Worm (Caenorhabditis elegans) whole organism, L4 larva: ENCODE measurements around the gene K03H6.4.

Source experiments
- F10B5.3 ChIP-seq: sonication (generic microtip); optimal IDR thresholded peaks from 2 replicates; lab custom pipeline; 2016; ENCODE audit warnings: mild to moderate bottlenecking, missing genetic modification characterization, missing compliant biosample characterization
- F26F4.8 ChIP-seq: fragments of 200-800 bp; sonication (Bioruptor generic); conservative IDR thresholded peaks from 2 replicates; pipeline ENCODE4 v1.3.6; 2022; ENCODE audit warnings: missing genetic modification characterization, missing compliant biosample characterization
- F44E2.7 ChIP-seq: fragments of 200-800 bp; sonication (Bioruptor generic); IDR thresholded peaks from 2 replicates; pipeline ENCODE4 v2.1.2; 2022; ENCODE audit warnings: missing genetic modification characterization, missing compliant biosample characterization
- F49E8.2 ChIP-seq: sonication (generic microtip); optimal IDR thresholded peaks from 2 replicates; lab custom pipeline; 2016; ENCODE audit warnings: missing compliant biosample characterization, mild to moderate bottlenecking, missing genetic modification characterization, borderline replicate concordance
- T20F7.1 ChIP-seq: fragments of 200-800 bp; sonication (Bioruptor generic); optimal IDR thresholded peaks from 2 replicates; lab custom pipeline; 2018; ENCODE audit warnings: mild to moderate bottlenecking, missing genetic modification characterization, missing compliant biosample characterization
- Y105C5A.15 ChIP-seq: fragments of 200-800 bp; sonication (Bioruptor generic); IDR thresholded peaks from 2 replicates; pipeline ENCODE4 v1.3.6; 2022; ENCODE audit warnings: missing genetic modification characterization, missing compliant biosample characterization
- Y48G9A.11 ChIP-seq: fragments of 200-800 bp; sonication (Bioruptor generic); IDR thresholded peaks from 2 replicates; pipeline ENCODE4 v1.3.6; 2022; ENCODE audit warnings: missing genetic modification reagents, missing genetic modification characterization, missing compliant biosample characterization
- Y75B8A.6 ChIP-seq: fragments of 200-800 bp; sonication (Bioruptor generic); IDR thresholded peaks from 2 replicates; pipeline ENCODE4 v1.3.6; 2022; ENCODE audit warnings: missing genetic modification reagents, missing genetic modification characterization, missing compliant biosample characterization
- aly-2 ChIP-seq: sonication (generic microtip); optimal IDR thresholded peaks from 2 replicates; lab custom pipeline; 2018; ENCODE audit warnings: missing biosample characterization, missing genetic modification characterization
- ama-1 ChIP-seq: fragments of 150-350 bp; optimal IDR thresholded peaks from 2 replicates; lab custom pipeline; 2014; ENCODE audit warnings: inconsistent platforms, mixed read lengths
- arid-1 ChIP-seq: fragments of 200-800 bp; sonication (Bioruptor generic); conservative IDR thresholded peaks from 2 replicates; pipeline ENCODE4 v1.3.6; 2022; ENCODE audit warnings: missing genetic modification reagents, missing genetic modification characterization, missing compliant biosample characterization
- attf-4 ChIP-seq: sonication (generic microtip); optimal IDR thresholded peaks from 3 replicates; lab custom pipeline; 2017; ENCODE audit warnings: missing biosample characterization, missing genetic modification characterization
- ceh-32 ChIP-seq: sonication (generic microtip); optimal IDR thresholded peaks from 2 replicates; lab custom pipeline; 2016; ENCODE audit warnings: mild to moderate bottlenecking, missing genetic modification characterization, missing compliant biosample characterization; ENCODE audit not compliant: poor library complexity
- ceh-62 ChIP-seq: sonication (generic microtip); optimal IDR thresholded peaks from 2 replicates; lab custom pipeline; 2017; ENCODE audit warnings: missing biosample characterization, missing genetic modification characterization
- ceh-82 ChIP-seq: sonication (generic microtip); optimal IDR thresholded peaks from 2 replicates; lab custom pipeline; 2017; ENCODE audit warnings: missing biosample characterization, missing genetic modification characterization
- ces-1 ChIP-seq: fragments of 150-350 bp; sonication (generic microtip); optimal IDR thresholded peaks from 4 replicates; lab custom pipeline; 2014; ENCODE audit warnings: missing biosample characterization, missing genetic modification reagents, missing genetic modification characterization
- ctbp-1 ChIP-seq: fragments of 200-800 bp; sonication (Bioruptor generic); IDR thresholded peaks from 2 replicates; pipeline ENCODE4 v1.3.6; 2022; ENCODE audit warnings: missing genetic modification reagents, missing genetic modification characterization, missing compliant biosample characterization
- daf-12 ChIP-seq: fragments of 150-350 bp; optimal IDR thresholded peaks from 2 replicates; lab custom pipeline; 2014; ENCODE audit warnings: missing biosample characterization, missing genetic modification reagents, missing genetic modification characterization
- daf-16 ChIP-seq, 3 experiments: sonication (generic microtip); optimal IDR thresholded peaks; 2 replicates each; lab custom pipeline; 2016 to 2017; ENCODE audit warnings: missing genetic modification characterization in 3 of 3, missing genetic modification reagents in 3 of 3, mild to moderate bottlenecking in 2 of 3, missing compliant biosample characterization in 2 of 3, missing biosample characterization in 1 of 3, moderate library complexity in 1 of 3
- dmd-6 ChIP-seq: fragments of 200-800 bp; sonication (Bioruptor generic); IDR thresholded peaks from 2 replicates; pipeline ENCODE4 v1.3.6; 2022; ENCODE audit warnings: missing genetic modification reagents, missing genetic modification characterization, missing compliant biosample characterization
- dmd-8 ChIP-seq: fragments of 200-800 bp; sonication (Bioruptor generic); IDR thresholded peaks from 2 replicates; pipeline ENCODE4 v1.3.6; 2022; ENCODE audit warnings: missing genetic modification characterization, missing compliant biosample characterization
- dmd-9 ChIP-seq: fragments of 200-800 bp; sonication (Bioruptor generic); IDR thresholded peaks from 2 replicates; pipeline ENCODE4 v1.3.6; 2022; ENCODE audit warnings: missing genetic modification reagents, missing genetic modification characterization, missing compliant biosample characterization
- duxl-1 ChIP-seq: sonication (generic microtip); optimal IDR thresholded peaks from 2 replicates; lab custom pipeline; 2016; ENCODE audit warnings: mild to moderate bottlenecking, missing genetic modification characterization, moderate library complexity, missing compliant biosample characterization; ENCODE audit not compliant: poor library complexity
- egl-27 ChIP-seq: sonication (generic microtip); optimal IDR thresholded peaks from 3 replicates; lab custom pipeline; 2017; ENCODE audit warnings: missing biosample characterization, missing genetic modification reagents, missing genetic modification characterization
- fkh-10 ChIP-seq: fragments of 150-350 bp; optimal IDR thresholded peaks from 2 replicates; lab custom pipeline; 2014; ENCODE audit warnings: missing biosample characterization, missing genetic modification reagents, missing genetic modification characterization
- fos-1 ChIP-seq: fragments of 150-350 bp; optimal IDR thresholded peaks from 2 replicates; lab custom pipeline; 2014; ENCODE audit warnings: missing biosample characterization, missing genetic modification characterization
- gei-8 ChIP-seq: fragments of 200-800 bp; sonication (Bioruptor generic); optimal IDR thresholded peaks from 2 replicates; lab custom pipeline; 2018; ENCODE audit warnings: mild to moderate bottlenecking, missing genetic modification characterization, missing compliant biosample characterization
- hif-1 ChIP-seq, 2 experiments: sonication (generic microtip); optimal IDR thresholded peaks; 2 replicates each; lab custom pipeline; 2016 to 2017; ENCODE audit warnings: missing compliant biosample characterization in 2 of 2, missing genetic modification characterization in 2 of 2, missing genetic modification reagents in 2 of 2, missing genotype in 2 of 2, mild to moderate bottlenecking in 1 of 2
- lin-13 ChIP-seq: fragments of 150-350 bp; optimal IDR thresholded peaks from 2 replicates; lab custom pipeline; 2014; ENCODE audit warnings: missing biosample characterization, missing genetic modification reagents, missing genetic modification characterization
- lin-15B ChIP-seq: fragments of 150-350 bp; sonication (generic microtip); optimal IDR thresholded peaks from 3 replicates; lab custom pipeline; 2014; ENCODE audit warnings: missing biosample characterization, missing genetic modification characterization
- madf-5 ChIP-seq, 2 experiments: fragments of 200-800 bp; sonication (Bioruptor generic); IDR thresholded peaks; 2 replicates each; pipeline ENCODE4 v1.3.6; 2022; ENCODE audit warnings: missing compliant biosample characterization in 2 of 2, missing genetic modification characterization in 2 of 2
- madf-9 ChIP-seq: fragments of 200-800 bp; sonication (Bioruptor generic); conservative IDR thresholded peaks from 2 replicates; pipeline ENCODE4 v1.3.6; 2022; ENCODE audit warnings: missing genetic modification reagents, missing genetic modification characterization, missing compliant biosample characterization
- mes-2 ChIP-seq: sonication (generic microtip); optimal IDR thresholded peaks from 2 replicates; lab custom pipeline; 2016; ENCODE audit warnings: missing genotype, mild to moderate bottlenecking, missing genetic modification characterization, missing compliant biosample characterization; ENCODE audit not compliant: poor library complexity, severe bottlenecking
- mxl-2 ChIP-seq: fragments of 200-800 bp; sonication (Bioruptor generic); conservative IDR thresholded peaks from 2 replicates; pipeline ENCODE4 v1.3.6; 2022; ENCODE audit warnings: missing genetic modification reagents, missing genetic modification characterization, missing compliant biosample characterization
- nhr-10 ChIP-seq: fragments of 150-350 bp; optimal IDR thresholded peaks from 2 replicates; lab custom pipeline; 2014; ENCODE audit warnings: missing biosample characterization, missing genetic modification characterization
- nhr-237 ChIP-seq: sonication (generic microtip); optimal IDR thresholded peaks from 2 replicates; lab custom pipeline; 2017; ENCODE audit warnings: missing biosample characterization, missing genetic modification characterization
- nhr-25 ChIP-seq: sonication (generic microtip); optimal IDR thresholded peaks from 2 replicates; lab custom pipeline; 2017; ENCODE audit warnings: missing genetic modification characterization, mild to moderate bottlenecking, missing compliant biosample characterization, antibody characterized with exemption, moderate library complexity, borderline replicate concordance; ENCODE audit not compliant: insufficient read depth
- nhr-41 ChIP-seq: fragments of 200-800 bp; sonication (Bioruptor generic); IDR thresholded peaks from 2 replicates; pipeline ENCODE4 v1.3.6; 2022; ENCODE audit warnings: missing genetic modification reagents, missing genetic modification characterization, missing compliant biosample characterization
- nhr-48 ChIP-seq: sonication (generic microtip); optimal IDR thresholded peaks from 2 replicates; lab custom pipeline; 2016; ENCODE audit warnings: mild to moderate bottlenecking, missing genetic modification characterization, missing compliant biosample characterization
- nhr-76 ChIP-seq: fragments of 150-350 bp; optimal IDR thresholded peaks from 2 replicates; lab custom pipeline; 2014; ENCODE audit warnings: missing biosample characterization, missing genetic modification characterization
- php-3 ChIP-seq: fragments of 200-800 bp; sonication (Bioruptor generic); IDR thresholded peaks from 2 replicates; pipeline ENCODE4 v1.3.6; 2022; ENCODE audit warnings: missing genetic modification reagents, missing genetic modification characterization, missing compliant biosample characterization
- pqm-1 ChIP-seq: sonication (generic microtip); optimal IDR thresholded peaks from 2 replicates; lab custom pipeline; 2017; ENCODE audit warnings: missing biosample characterization, missing genetic modification characterization
- snpc-4 ChIP-seq: fragments of 150-350 bp; optimal IDR thresholded peaks from 2 replicates; lab custom pipeline; 2014; ENCODE audit warnings: missing biosample characterization, missing genetic modification characterization
- spr-1 ChIP-seq: sonication (generic microtip); optimal IDR thresholded peaks from 2 replicates; lab custom pipeline; 2016; ENCODE audit warnings: mild to moderate bottlenecking, missing genetic modification characterization, missing compliant biosample characterization
- tag-97 ChIP-seq: fragments of 200-800 bp; sonication (Bioruptor generic); IDR thresholded peaks from 2 replicates; pipeline ENCODE4 v1.3.6; 2022; ENCODE audit warnings: missing genetic modification characterization, missing compliant biosample characterization
- tra-1 ChIP-seq: fragments of 200-800 bp; sonication (Bioruptor generic); IDR thresholded peaks from 2 replicates; pipeline ENCODE4 v1.3.6; 2022; ENCODE audit warnings: missing genetic modification reagents, missing genetic modification characterization, missing compliant biosample characterization
- unc-39 ChIP-seq: sonication (generic microtip); optimal IDR thresholded peaks from 2 replicates; lab custom pipeline; 2017; ENCODE audit warnings: missing biosample characterization, missing genetic modification characterization
- unc-62 ChIP-seq, 3 experiments: fragments of 150-350 bp in 1 of 3; sonication (generic microtip); optimal IDR thresholded peaks in 2 of 3; peaks in 1 of 3; 1 replicate in 1 of 3; 2 replicates in 2 of 3; lab custom pipeline; 2014 to 2017; ENCODE audit warnings: missing biosample characterization in 3 of 3, missing genetic modification characterization in 3 of 3, missing genetic modification reagents in 3 of 3, missing genotype in 1 of 3
- zip-11 ChIP-seq: fragments of 200-800 bp; sonication (Bioruptor generic); IDR thresholded peaks from 2 replicates; pipeline ENCODE4 v1.3.6; 2022; ENCODE audit warnings: missing genetic modification characterization, missing compliant biosample characterization
- zip-2 ChIP-seq: fragments of 150-350 bp; optimal IDR thresholded peaks from 2 replicates; lab custom pipeline; 2014; ENCODE audit warnings: missing biosample characterization, missing genetic modification characterization

The K03H6.4 gene

DNA sequence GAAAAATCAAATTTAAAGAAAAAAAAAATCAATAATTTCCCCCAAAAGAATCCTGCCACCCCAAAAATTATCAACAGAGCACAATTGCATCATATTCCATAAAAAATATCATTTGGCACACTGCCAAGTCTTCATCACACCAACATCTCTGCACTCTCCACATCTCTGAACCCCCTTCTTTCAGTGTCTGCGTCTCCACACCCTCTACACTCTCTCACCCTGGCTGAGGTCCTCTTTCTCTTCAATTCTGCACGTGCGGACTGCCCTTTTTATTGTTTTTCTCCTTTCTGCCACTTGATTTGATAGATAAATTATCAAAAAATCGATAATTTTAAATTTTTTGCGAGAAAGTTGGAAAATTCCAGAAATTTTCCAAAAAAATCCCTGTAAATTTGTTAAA lies 23.7 kb downstream of the K03H6.4 start, which contains the start of gene hxk-3 (continued):
- no peak for TF ChIP-seq T20F7.1
- TF ChIP-seq Y75B8A.6 (GFP tag; lab: Robert Waterston, UW), result no peak
- TF ChIP-seq nhr-10, result no peak
- TF ChIP-seq attf-4 (tag; lab: Kevin White, UChicago), result no peak
- no peak for TF ChIP-seq F10B5.3 (tag; lab: Kevin White, UChicago)
- TF ChIP-seq lin-15B (tag; lab: Kevin White, UChicago), result no peak
- no peak for TF ChIP-seq F49E8.2 (tag; lab: Kevin White, UChicago)
- TF ChIP-seq F44E2.7 (GFP tag; lab: Robert Waterston, UW), result no peak
- TF ChIP-seq dmd-6 (GFP tag; lab: Robert Waterston, UW), result peak; percentile 50
- TF ChIP-seq zip-2 (tag; lab: Kevin White, UChicago), result no peak
- TF ChIP-seq zip-11 (GFP tag; lab: Robert Waterston, UW), result no peak
- peak; percentile 52 for TF ChIP-seq mes-2
- no peak for TF ChIP-seq ama-1
- no peak for TF ChIP-seq dmd-9
- TF ChIP-seq nhr-25 (tag; lab: Kevin White, UChicago), result no peak
- TF ChIP-seq nhr-237 (tag; lab: Kevin White, UChicago), result no peak
- no peak for TF ChIP-seq dmd-8 (GFP tag; lab: Robert Waterston, UW)
- no peak for TF ChIP-seq daf-12 (tag; lab: Kevin White, UChicago)
- peak; percentile 2 for TF ChIP-seq spr-1 (tag; lab: Kevin White, UChicago)
- no peak for TF ChIP-seq egl-27 (tag; lab: Kevin White, UChicago)
- TF ChIP-seq unc-62 (GFP tag; optimal IDR thresholded peaks at IDR 0.05 in 1 of 2; lab: Kevin White, UChicago), result peak in 1 of 2 experiments; percentile 73
- no peak for TF ChIP-seq unc-62 (tag; optimal IDR thresholded peaks at IDR 0.05; lab: Kevin White, UChicago)
- no peak for TF ChIP-seq nhr-41
- TF ChIP-seq nhr-48 (tag; lab: Kevin White, UChicago), result peak; percentile 48
- no peak for TF ChIP-seq madf-9
- no peak for TF ChIP-seq duxl-1 (tag; lab: Kevin White, UChicago)
- 0 out of 2 replicates have a peak, but pooled peaks have one; percentile 30 for TF ChIP-seq tra-1 (GFP tag; lab: Robert Waterston, UW)
- peak in 1 of 2 experiments; percentile 47 for TF ChIP-seq daf-16 (GFP tag; optimal IDR thresholded peaks at IDR 0.05; lab: Kevin White, UChicago)
- peak; percentile 48 for TF ChIP-seq daf-16 (tag; optimal IDR thresholded peaks at IDR 0.05; lab: Kevin White, UChicago)
- TF ChIP-seq fkh-10 (GFP tag; lab: Kevin White, UChicago), result peak; percentile 31
- no peak for TF ChIP-seq ceh-62 (tag; lab: Kevin White, UChicago)
- no peak for TF ChIP-seq F26F4.8 (GFP tag; lab: Robert Waterston, UW)
- TF ChIP-seq snpc-4 (tag; lab: Kevin White, UChicago), result no peak
- no peak for TF ChIP-seq Y48G9A.11 (GFP tag; lab: Robert Waterston, UW)
- TF ChIP-seq pqm-1 (tag; lab: Kevin White, UChicago), result no peak
- TF ChIP-seq madf-5 (GFP tag; IDR thresholded peaks at IDR 0.05; lab: Robert Waterston, UW), result no peak
- peak; percentile 28 to 96 for TF ChIP-seq hif-1 (tag; optimal IDR thresholded peaks at IDR 0.05; lab: Kevin White, UChicago)
- no peak for TF ChIP-seq gei-8 (GFP tag; lab: Kevin White, UChicago)
- TF ChIP-seq lin-13 (GFP tag; lab: Kevin White, UChicago), result peak; percentile 44
- no peak for TF ChIP-seq mxl-2 (GFP tag; lab: Robert Waterston, UW)
- TF ChIP-seq arid-1 (GFP tag; lab: Robert Waterston, UW), result 0 out of 2 replicates have a peak, but pooled peaks have one; percentile 39
- TF ChIP-seq ceh-82, result no peak
- no peak for TF ChIP-seq ceh-32 (tag; lab: Kevin White, UChicago)
- no peak for TF ChIP-seq ctbp-1 (GFP tag; lab: Robert Waterston, UW)
- TF ChIP-seq aly-2 (tag; lab: Kevin White, UChicago), result no peak
- no peak for TF ChIP-seq ces-1 (GFP tag; lab: Kevin White, UChicago)
- TF ChIP-seq Y105C5A.15 (GFP tag; lab: Robert Waterston, UW), result no peak
- no peak for TF ChIP-seq nhr-76 (tag; lab: Kevin White, UChicago)
- TF ChIP-seq tag-97 (GFP tag; lab: Robert Waterston, UW), result no peak
- TF ChIP-seq fos-1, result no peak
- TF ChIP-seq unc-39, result no peak
- TF ChIP-seq php-3 (GFP tag; lab: Robert Waterston, UW), result peak; percentile 59; the same call in 1 of the 2 replicates
